Fruit fly (Drosophila melanogaster) whole organism, embryonic: ENCODE results near the gene tank.

Source experiments
- Atf6 ChIP-seq: fragments of 200-800 bp; sonication (Bioruptor generic); IDR thresholded peaks from 2 replicates; pipeline ENCODE4 v1.3.6; 2022; ENCODE audit warnings: missing biosample characterization, missing genetic modification characterization
- CG10366 ChIP-seq: fragments of 200-800 bp; sonication (Bioruptor generic); IDR thresholded peaks from 2 replicates; pipeline ENCODE4 v1.3.6; 2022; ENCODE audit warnings: missing biosample characterization, missing genetic modification characterization
- CG10462 ChIP-seq: fragments of 200-800 bp; sonication (Bioruptor generic); optimal IDR thresholded peaks from 2 replicates; lab custom pipeline; 2016; ENCODE audit warnings: missing biosample characterization, missing genetic modification characterization
- CG11695 ChIP-seq: fragments of 200-800 bp; sonication (Bioruptor generic); IDR thresholded peaks from 3 replicates; pipeline ENCODE4 v1.3.6; 2022; ENCODE audit warnings: missing biosample characterization, missing genetic modification characterization
- CG12219 ChIP-seq: fragments of 200-800 bp; sonication (Bioruptor generic); optimal IDR thresholded peaks from 3 replicates; lab custom pipeline; 2018; ENCODE audit warnings: missing biosample characterization, mild to moderate bottlenecking, missing genetic modification characterization
- CG12236 ChIP-seq: fragments of 200-800 bp; sonication (Bioruptor generic); optimal IDR thresholded peaks from 2 replicates; lab custom pipeline; 2016; ENCODE audit warnings: missing biosample characterization, missing genetic modification characterization
- CG12744 ChIP-seq: fragments of 200-800 bp; sonication (Bioruptor generic); optimal IDR thresholded peaks from 2 replicates; lab custom pipeline; 2016; ENCODE audit warnings: missing biosample characterization, missing genetic modification characterization
- CG15073 ChIP-seq: fragments of 200-800 bp; sonication (Bioruptor generic); optimal IDR thresholded peaks from 2 replicates; lab custom pipeline; 2016; ENCODE audit warnings: missing biosample characterization, missing genetic modification characterization
- CG15601 ChIP-seq: fragments of 200-800 bp; sonication (Bioruptor generic); optimal IDR thresholded peaks from 3 replicates; lab custom pipeline; 2019; ENCODE audit warnings: missing biosample characterization, mild to moderate bottlenecking, missing genetic modification characterization, moderate library complexity
- CG17829 ChIP-seq: fragments of 200-800 bp; optimal IDR thresholded peaks from 2 replicates; lab custom pipeline; 2019; ENCODE audit warnings: missing biosample characterization, mild to moderate bottlenecking, missing genetic modification characterization, moderate library complexity
- CG34376 ChIP-seq: fragments of 200-800 bp; sonication (Bioruptor generic); optimal IDR thresholded peaks from 2 replicates; lab custom pipeline; 2018; ENCODE audit warnings: missing biosample characterization, mild to moderate bottlenecking, missing genetic modification characterization
- CG3726 ChIP-seq: fragments of 200-800 bp; sonication (Bioruptor generic); IDR thresholded peaks from 3 replicates; pipeline ENCODE4, ENCODE4 v1.3.6; 2022; ENCODE audit warnings: missing biosample characterization, missing genetic modification characterization
- CG6254 ChIP-seq: fragments of 200-800 bp; sonication (Bioruptor generic); optimal IDR thresholded peaks from 3 replicates; lab custom pipeline; 2017; ENCODE audit warnings: mild to moderate bottlenecking, missing biosample characterization, missing genetic modification reagents, missing genetic modification characterization
- CG6654 ChIP-seq: fragments of 200-800 bp; sonication (Bioruptor generic); optimal IDR thresholded peaks from 2 replicates; lab custom pipeline; 2017; ENCODE audit warnings: missing biosample characterization, mild to moderate bottlenecking, missing genetic modification characterization
- CG6791 ChIP-seq: fragments of 200-800 bp; sonication (Bioruptor generic); IDR thresholded peaks from 3 replicates; pipeline ENCODE4 v1.3.6; 2022; ENCODE audit warnings: missing biosample characterization, missing genetic modification characterization; ENCODE audit not compliant: partially characterized antibody
- Dp ChIP-seq: fragments of 200-800 bp; sonication (Bioruptor generic); optimal IDR thresholded peaks from 2 replicates; lab custom pipeline; 2018; ENCODE audit warnings: missing biosample characterization, mild to moderate bottlenecking, missing genetic modification characterization, moderate library complexity
- E2f1 ChIP-seq: fragments of 200-800 bp; sonication (Bioruptor generic); IDR thresholded peaks from 2 replicates; pipeline ENCODE4 v1.3.6; 2022; ENCODE audit warnings: missing biosample characterization, missing genetic modification characterization
- Elba2 ChIP-seq: fragments of 200-800 bp; sonication (Bioruptor generic); optimal IDR thresholded peaks from 3 replicates; lab custom pipeline; 2016; ENCODE audit warnings: missing biosample characterization, missing genetic modification characterization
- Mad ChIP-seq: fragments of 200-800 bp; sonication (Bioruptor generic); optimal IDR thresholded peaks from 2 replicates; lab custom pipeline; 2016; ENCODE audit warnings: missing biosample characterization, missing genetic modification characterization
- Meics ChIP-seq: fragments of 200-800 bp; sonication (Bioruptor generic); optimal IDR thresholded peaks from 2 replicates; lab custom pipeline; 2017; ENCODE audit warnings: missing biosample characterization, mild to moderate bottlenecking, missing genetic modification characterization
- Mes4 ChIP-seq: fragments of 200-800 bp; sonication (Bioruptor generic); optimal IDR thresholded peaks from 2 replicates; lab custom pipeline; 2016; ENCODE audit warnings: missing biosample characterization, missing genetic modification characterization
- Myb ChIP-seq: fragments of 200-800 bp; sonication (Bioruptor generic); optimal IDR thresholded peaks from 2 replicates; lab custom pipeline; 2016; ENCODE audit warnings: missing biosample characterization, missing genetic modification characterization
- Neu2 ChIP-seq: fragments of 200-800 bp; sonication (Bioruptor generic); optimal IDR thresholded peaks from 3 replicates; lab custom pipeline; 2016; ENCODE audit warnings: missing biosample characterization, missing genetic modification characterization, borderline replicate concordance
- Side ChIP-seq: fragments of 200-800 bp; sonication (Bioruptor generic); optimal IDR thresholded peaks from 2 replicates; lab custom pipeline; 2016; ENCODE audit warnings: missing biosample characterization, missing genetic modification characterization
- Taf1 ChIP-seq: fragments of 200-800 bp; sonication (Bioruptor generic); IDR thresholded peaks from 2 replicates; pipeline ENCODE4 v1.3.6; 2022; ENCODE audit warnings: missing biosample characterization, missing genetic modification characterization
- Tbp ChIP-seq: fragments of >200 bp; optimal IDR thresholded peaks from 2 replicates; lab custom pipeline; 2018; ENCODE audit warnings: missing biosample characterization, missing genetic modification characterization
- br ChIP-seq: fragments of >200 bp; optimal IDR thresholded peaks from 2 replicates; lab custom pipeline; 2017
- btn ChIP-seq: fragments of 200-800 bp; sonication (Bioruptor generic); optimal IDR thresholded peaks from 2 replicates; lab custom pipeline; 2016; ENCODE audit warnings: missing biosample characterization, missing genetic modification characterization
- cato ChIP-seq: fragments of 200-800 bp; sonication (Bioruptor generic); optimal IDR thresholded peaks from 2 replicates; lab custom pipeline; 2016; ENCODE audit warnings: missing biosample characterization, missing genetic modification characterization, borderline replicate concordance
- chif ChIP-seq, 2 experiments: fragments of 200-800 bp; sonication (Bioruptor generic); optimal IDR thresholded peaks; 3 replicates each; lab custom pipeline; 2016; ENCODE audit warnings: missing biosample characterization in 2 of 2, missing genetic modification characterization in 2 of 2
- crol ChIP-seq: fragments of 200-800 bp; sonication (Bioruptor generic); IDR thresholded peaks from 2 replicates; pipeline ENCODE4 v1.3.6; 2022; ENCODE audit warnings: missing biosample characterization, missing genetic modification characterization
- dimm ChIP-seq: fragments of 200-800 bp; sonication (Bioruptor generic); IDR thresholded peaks from 2 replicates; pipeline ENCODE4 v1.3.6; 2022; ENCODE audit warnings: missing biosample characterization, missing genetic modification characterization
- dm ChIP-seq: fragments of 200-800 bp; sonication (Bioruptor generic); optimal IDR thresholded peaks from 3 replicates; lab custom pipeline; 2016; ENCODE audit warnings: missing biosample characterization, missing genetic modification characterization
- dysf ChIP-seq: fragments of 200-800 bp; sonication (Bioruptor generic); IDR thresholded peaks from 3 replicates; pipeline ENCODE4 v1.3.6; 2022; ENCODE audit warnings: missing biosample characterization, missing genetic modification characterization
- emc ChIP-seq: fragments of 200-800 bp; sonication (Bioruptor generic); optimal IDR thresholded peaks from 2 replicates; lab custom pipeline; 2016; ENCODE audit warnings: missing biosample characterization, missing genetic modification characterization
- eyg ChIP-seq: fragments of 200-800 bp; sonication (Bioruptor generic); optimal IDR thresholded peaks from 3 replicates; lab custom pipeline; 2016; ENCODE audit warnings: missing biosample characterization, missing genetic modification characterization
- gce ChIP-seq: fragments of 200-800 bp; sonication (Bioruptor generic); IDR thresholded peaks from 3 replicates; pipeline ENCODE4 v1.3.6; 2022; ENCODE audit warnings: missing biosample characterization, missing genetic modification characterization
- hkb ChIP-seq, 2 experiments: fragments of 200-800 bp in 1 of 2; fragments of >200 bp in 1 of 2; sonication (Bioruptor generic) in 1 of 2; IDR thresholded peaks in 1 of 2; optimal IDR thresholded peaks in 1 of 2; 2 replicates each; pipeline versions ENCODE4 v1.3.6 to Lab custom; 2017 to 2022; ENCODE audit warnings: missing biosample characterization in 1 of 2, missing genetic modification characterization in 1 of 2
- jigr1 ChIP-seq: fragments of 200-800 bp; sonication (Bioruptor generic); IDR thresholded peaks from 3 replicates; pipeline ENCODE4 v1.3.6; 2022; ENCODE audit warnings: missing biosample characterization, missing genetic modification characterization
- maf-S ChIP-seq: fragments of 200-800 bp; sonication (Bioruptor generic); optimal IDR thresholded peaks from 2 replicates; lab custom pipeline; 2016; ENCODE audit warnings: missing biosample characterization, missing genetic modification characterization
- nau ChIP-seq: fragments of 200-800 bp; sonication (Bioruptor generic); optimal IDR thresholded peaks from 3 replicates; lab custom pipeline; 2017; ENCODE audit warnings: missing biosample characterization, mild to moderate bottlenecking, missing genetic modification characterization, missing genetic modification reagents
- nerfin-1 ChIP-seq: fragments of 200-800 bp; sonication (Bioruptor generic); optimal IDR thresholded peaks from 3 replicates; lab custom pipeline; 2019; ENCODE audit warnings: missing biosample characterization, mild to moderate bottlenecking, missing genetic modification characterization, moderate library complexity
- oc ChIP-seq: fragments of 200-800 bp; sonication (Bioruptor generic); optimal IDR thresholded peaks from 2 replicates; lab custom pipeline; 2018; ENCODE audit warnings: missing biosample characterization, mild to moderate bottlenecking, missing genetic modification characterization, moderate library complexity
- otp ChIP-seq: fragments of 200-800 bp; sonication (Bioruptor generic); IDR thresholded peaks from 3 replicates; pipeline ENCODE4, ENCODE4 v1.3.6; 2022; ENCODE audit warnings: missing biosample characterization, missing genetic modification characterization
- phol ChIP-seq: fragments of 200-800 bp; sonication (Bioruptor generic); optimal IDR thresholded peaks from 3 replicates; lab custom pipeline; 2018; ENCODE audit warnings: missing biosample characterization, mild to moderate bottlenecking, missing genetic modification characterization, moderate library complexity
- repo ChIP-seq: fragments of 200-800 bp; sonication (Bioruptor generic); optimal IDR thresholded peaks from 2 replicates; lab custom pipeline; 2016; ENCODE audit warnings: missing biosample characterization, missing genetic modification characterization
- ro ChIP-seq: fragments of 200-800 bp; sonication (Bioruptor generic); IDR thresholded peaks from 2 replicates; pipeline ENCODE4 v1.3.6; 2022; ENCODE audit warnings: missing biosample characterization, missing genetic modification characterization
- slou ChIP-seq: fragments of 200-800 bp; sonication (Bioruptor generic); optimal IDR thresholded peaks from 3 replicates; lab custom pipeline; 2016; ENCODE audit warnings: missing biosample characterization, missing genetic modification characterization
- tap ChIP-seq: fragments of 200-800 bp; optimal IDR thresholded peaks from 3 replicates; lab custom pipeline; 2019; ENCODE audit warnings: missing biosample characterization, mild to moderate bottlenecking, missing genetic modification characterization, moderate library complexity
- tna ChIP-seq: fragments of 200-800 bp; sonication (Bioruptor generic); IDR thresholded peaks from 2 replicates; pipeline ENCODE4 v1.3.6; 2022; ENCODE audit warnings: missing biosample characterization, missing genetic modification characterization; ENCODE audit not compliant: partially characterized antibody
- trh ChIP-seq: fragments of 200-800 bp; sonication (Bioruptor generic); optimal IDR thresholded peaks from 2 replicates; lab custom pipeline; 2016; ENCODE audit warnings: missing biosample characterization, missing genetic modification characterization

The tank gene

DNA sequence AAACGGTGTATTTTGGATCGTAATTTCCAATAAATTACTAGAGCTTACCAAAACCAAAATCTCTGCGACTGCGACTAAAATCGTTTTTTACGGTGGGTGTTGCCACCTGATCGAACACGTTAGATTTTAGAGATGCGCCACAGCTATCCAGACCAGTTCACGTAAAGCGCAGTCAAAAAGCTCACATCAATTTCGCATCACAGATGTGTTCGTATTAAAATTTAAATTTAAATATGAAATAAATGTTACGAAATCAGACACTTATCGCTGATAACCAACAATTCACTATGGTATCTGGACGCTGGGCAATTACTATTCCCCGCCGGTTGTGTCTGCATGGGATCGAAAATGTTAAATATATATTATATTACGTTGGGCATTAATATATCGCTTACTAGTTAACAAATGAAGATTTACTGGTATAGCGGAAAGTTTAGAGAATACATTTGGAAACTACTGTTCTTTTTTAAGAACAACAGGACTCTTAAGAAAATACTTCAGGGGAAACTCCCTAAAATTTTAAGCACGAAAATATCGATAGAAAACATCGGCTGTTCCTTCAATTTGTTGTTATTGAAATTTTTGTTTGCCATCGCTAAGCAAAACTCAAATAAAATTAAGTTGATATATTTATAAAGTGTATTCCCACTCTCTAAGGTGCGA is 9.5 kb upstream of the tank start, which contains the start of the genes mxt and CG11927 (continued):
- TF ChIP-seq dysf (GFP tag; lab: Robert Waterston, UW), result 0 out of 3 replicates have a peak, but pooled peaks have one; percentile 26
- no peak for TF ChIP-seq CG15073 (GFP tag; lab: Kevin White, UChicago)
- no peak for TF ChIP-seq Mes4
- no peak for TF ChIP-seq Tbp (GFP tag; lab: Kevin White, UChicago)
- no peak for TF ChIP-seq CG6254 (GFP tag; lab: Kevin White, UChicago)
- peak; percentile 17 for TF ChIP-seq CG17829 (tag; lab: Kevin White, UChicago)
- TF ChIP-seq phol (tag; lab: Kevin White, UChicago), result peak; percentile 47
- TF ChIP-seq eyg (GFP tag; lab: Kevin White, UChicago), result no peak
- TF ChIP-seq repo (GFP tag; lab: Kevin White, UChicago), result no peak
- no peak for TF ChIP-seq jigr1 (GFP tag; lab: Robert Waterston, UW)
- no peak for TF ChIP-seq slou
- TF ChIP-seq CG10366 (GFP tag; lab: Robert Waterston, UW), result peak; percentile 59
- TF ChIP-seq CG6654 (GFP tag; lab: Kevin White, UChicago), result no peak
- TF ChIP-seq br (lab: Kevin White, UChicago), result no peak
- peak; percentile 44 for TF ChIP-seq Myb (GFP tag; lab: Kevin White, UChicago)
- TF ChIP-seq CG3726, result no peak
- TF ChIP-seq tap (tag; lab: Kevin White, UChicago), result no peak
- TF ChIP-seq btn, result no peak
- no peak for TF ChIP-seq cato
- peak; percentile 82 for TF ChIP-seq CG6791
- no peak for TF ChIP-seq CG11695 (GFP tag; lab: Robert Waterston, UW)
- TF ChIP-seq Taf1 (GFP tag; lab: Robert Waterston, UW), result no peak
- TF ChIP-seq trh, result no peak
- peak; percentile 9 for TF ChIP-seq maf-S (GFP tag; lab: Kevin White, UChicago)
- TF ChIP-seq Dp (GFP tag; lab: Kevin White, UChicago), result peak; percentile 33
- TF ChIP-seq Side (GFP tag; lab: Kevin White, UChicago), result no peak
- no peak for TF ChIP-seq dimm (GFP tag; lab: Robert Waterston, UW)
- no peak for TF ChIP-seq Atf6 (GFP tag; lab: Robert Waterston, UW)
- TF ChIP-seq emc (GFP tag; lab: Kevin White, UChicago), result no peak
- no peak for TF ChIP-seq CG34376
- TF ChIP-seq crol (GFP tag; lab: Robert Waterston, UW), result no peak
- TF ChIP-seq Neu2 (GFP tag; lab: Kevin White, UChicago), result no peak
- no peak for TF ChIP-seq oc (tag; lab: Kevin White, UChicago)
- TF ChIP-seq tna (GFP tag; lab: Robert Waterston, UW), result peak; percentile 77
- no peak for TF ChIP-seq CG12236
- 0 out of 3 replicates have a peak, but pooled peaks have one; percentile 15 for TF ChIP-seq otp (GFP tag; lab: Robert Waterston, UW)
- peak; percentile 5 to 23 for TF ChIP-seq chif (GFP tag; optimal IDR thresholded peaks at IDR 0.05; lab: Kevin White, UChicago)
- TF ChIP-seq CG12744 (GFP tag; lab: Kevin White, UChicago), result no peak
- TF ChIP-seq hkb (optimal IDR thresholded peaks at IDR 0.05; lab: Kevin White, UChicago), result no peak
- TF ChIP-seq hkb (GFP tag; IDR thresholded peaks at IDR 0.05; lab: Robert Waterston, UW), result no peak
- TF ChIP-seq nau (GFP tag; lab: Kevin White, UChicago), result no peak
- TF ChIP-seq ro (GFP tag; lab: Robert Waterston, UW), result no peak
- TF ChIP-seq Meics, result peak; percentile 40
- TF ChIP-seq Elba2, result no peak
- TF ChIP-seq gce (GFP tag; lab: Robert Waterston, UW), result no peak
- no peak for TF ChIP-seq E2f1 (GFP tag; lab: Robert Waterston, UW)
- TF ChIP-seq dm, result no peak
- no peak for TF ChIP-seq nerfin-1
- TF ChIP-seq Mad (GFP tag; lab: Kevin White, UChicago), result peak; percentile 31
- TF ChIP-seq CG12219 (GFP tag; lab: Kevin White, UChicago), result no peak
- no peak for TF ChIP-seq CG10462 (GFP tag; lab: Kevin White, UChicago)
- TF ChIP-seq CG15601, result peak; percentile 10
